Worm (Caenorhabditis elegans) whole organism, L4 larva: ENCODE results near the gene Y22D7AL.10.

Experiments used
- F37D6.2 ChIP-seq: sonication (generic microtip); optimal IDR thresholded peaks from 2 replicates; lab custom pipeline; 2016; ENCODE audit warnings: mild to moderate bottlenecking, missing genetic modification characterization, missing compliant biosample characterization
- R02D3.7 ChIP-seq: fragments of 150-350 bp; sonication (generic microtip); optimal IDR thresholded peaks from 3 replicates; lab custom pipeline; 2014; ENCODE audit warnings: missing biosample characterization, missing genetic modification characterization
- ceh-82 ChIP-seq: sonication (generic microtip); optimal IDR thresholded peaks from 2 replicates; lab custom pipeline; 2017; ENCODE audit warnings: missing biosample characterization, missing genetic modification characterization
- egl-43 ChIP-seq: fragments of 200-800 bp; sonication (Bioruptor generic); IDR thresholded peaks from 2 replicates; pipeline ENCODE4 v1.3.6; 2022; ENCODE audit warnings: missing genetic modification reagents, missing genetic modification characterization, missing compliant biosample characterization
- nhr-10 ChIP-seq: fragments of 150-350 bp; optimal IDR thresholded peaks from 2 replicates; lab custom pipeline; 2014; ENCODE audit warnings: missing biosample characterization, missing genetic modification characterization
- nhr-41 ChIP-seq: fragments of 200-800 bp; sonication (Bioruptor generic); IDR thresholded peaks from 2 replicates; pipeline ENCODE4 v1.3.6; 2022; ENCODE audit warnings: missing genetic modification reagents, missing genetic modification characterization, missing compliant biosample characterization
- snpc-4 ChIP-seq: fragments of 150-350 bp; optimal IDR thresholded peaks from 2 replicates; lab custom pipeline; 2014; ENCODE audit warnings: missing biosample characterization, missing genetic modification characterization
- ztf-11 ChIP-seq: fragments of 150-350 bp; optimal IDR thresholded peaks from 2 replicates; lab custom pipeline; 2014; ENCODE audit warnings: missing biosample characterization, missing genetic modification characterization

DNA sequence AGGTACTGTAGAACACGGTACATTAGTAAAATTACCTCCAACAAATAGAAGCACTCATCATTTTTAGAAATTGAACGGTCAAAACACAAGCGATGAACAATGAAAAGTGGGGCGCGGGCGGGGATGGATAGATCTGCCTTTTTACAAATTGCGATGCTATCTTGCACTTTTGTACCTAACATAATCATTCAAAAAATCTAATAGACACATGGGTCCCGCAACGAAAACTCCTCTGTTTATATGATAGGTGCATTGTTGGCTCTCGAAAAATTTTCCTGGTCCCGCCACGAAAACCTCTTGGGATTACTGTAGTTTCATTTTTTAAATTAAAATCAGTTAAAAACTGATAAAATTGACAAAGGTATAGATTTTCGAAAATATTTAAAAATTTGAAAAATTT is 15.5 kb upstream of the Y22D7AL.10 start, which contains the start of gene Y22D7AL.11:
- no peak for TF ChIP-seq ztf-11 (tag; lab: Kevin White, UChicago)
- no peak for TF ChIP-seq snpc-4 (tag; lab: Kevin White, UChicago)
- no peak for TF ChIP-seq nhr-10 (tag; lab: Kevin White, UChicago)
- no peak for TF ChIP-seq R02D3.7 (tag; lab: Kevin White, UChicago)
- no peak for TF ChIP-seq nhr-41 (GFP tag; lab: Robert Waterston, UW)
- TF ChIP-seq egl-43 = no peak
- no peak for TF ChIP-seq ceh-82 (tag; lab: Kevin White, UChicago)
- no peak for TF ChIP-seq F37D6.2 (tag; lab: Kevin White, UChicago)
